Fruit fly (Drosophila melanogaster) whole organism, prepupa: ENCODE results near the gene Cda4.

Source experiments
- Blimp-1 ChIP-seq: fragments of 200-800 bp; sonication (Bioruptor generic); optimal IDR thresholded peaks from 3 replicates; lab custom pipeline; 2017; ENCODE audit warnings: missing biosample characterization, missing genetic modification characterization, mild to moderate bottlenecking, moderate library complexity, missing genetic modification reagents
- CG10631 ChIP-seq: fragments of 200-800 bp; sonication (Bioruptor generic); optimal IDR thresholded peaks from 2 replicates; lab custom pipeline; 2016; ENCODE audit warnings: missing biosample characterization, missing genetic modification characterization
- CG10669 ChIP-seq: fragments of 200-800 bp; sonication (Bioruptor generic); optimal IDR thresholded peaks from 3 replicates; lab custom pipeline; 2018; ENCODE audit warnings: missing biosample characterization, mild to moderate bottlenecking, missing genetic modification characterization, moderate library complexity
- CG11294 ChIP-seq: fragments of 200-800 bp; sonication (Bioruptor generic); IDR thresholded peaks from 2 replicates; pipeline ENCODE4 v1.3.6; 2022; ENCODE audit warnings: missing biosample characterization, missing genetic modification characterization
- CG11902 ChIP-seq: fragments of 200-800 bp; sonication (Bioruptor generic); optimal IDR thresholded peaks from 3 replicates; lab custom pipeline; 2016; ENCODE audit warnings: missing biosample characterization, missing genetic modification characterization
- CG15336 ChIP-seq: fragments of 200-800 bp; sonication (Bioruptor generic); IDR thresholded peaks from 2 replicates; pipeline ENCODE4 v1.3.6; 2022; ENCODE audit warnings: missing biosample characterization, missing genetic modification characterization
- CG1621 ChIP-seq: fragments of 200-800 bp; sonication (Bioruptor generic); optimal IDR thresholded peaks from 3 replicates; lab custom pipeline; 2018; ENCODE audit warnings: missing biosample characterization, mild to moderate bottlenecking, missing genetic modification characterization
- CG3032 ChIP-seq: fragments of 200-800 bp; optimal IDR thresholded peaks from 2 replicates; lab custom pipeline; 2019; ENCODE audit warnings: missing biosample characterization, mild to moderate bottlenecking, missing genetic modification characterization, moderate library complexity
- CG32006 ChIP-seq: fragments of 200-800 bp; sonication (Bioruptor generic); optimal IDR thresholded peaks from 3 replicates; lab custom pipeline; 2017; ENCODE audit warnings: missing biosample characterization, mild to moderate bottlenecking, missing genetic modification characterization
- CG34406 ChIP-seq: fragments of 200-800 bp; sonication (Bioruptor generic); optimal IDR thresholded peaks from 3 replicates; lab custom pipeline; 2016; ENCODE audit warnings: missing biosample characterization, missing genetic modification characterization
- CG3919 ChIP-seq: fragments of 200-800 bp; sonication (Bioruptor generic); optimal IDR thresholded peaks from 3 replicates; lab custom pipeline; 2016; ENCODE audit warnings: missing biosample characterization, missing genetic modification characterization
- CG4318 ChIP-seq: fragments of 200-800 bp; sonication (Bioruptor generic); optimal IDR thresholded peaks from 3 replicates; lab custom pipeline; 2017; ENCODE audit warnings: missing biosample characterization, mild to moderate bottlenecking, missing genetic modification characterization
- CG6163 ChIP-seq: fragments of 200-800 bp; sonication (Bioruptor generic); IDR thresholded peaks from 3 replicates; pipeline ENCODE4 v1.3.6; 2022; ENCODE audit warnings: missing biosample characterization, missing genetic modification characterization
- CG6276 ChIP-seq: fragments of 200-800 bp; sonication (Bioruptor generic); optimal IDR thresholded peaks from 2 replicates; lab custom pipeline; 2017; ENCODE audit warnings: missing biosample characterization, mild to moderate bottlenecking, missing genetic modification characterization
- CG6808 ChIP-seq: fragments of 200-800 bp; sonication (Bioruptor generic); optimal IDR thresholded peaks from 3 replicates; lab custom pipeline; 2017; ENCODE audit warnings: missing biosample characterization, missing genetic modification characterization, mild to moderate bottlenecking, moderate library complexity, missing genetic modification reagents
- CG8119 ChIP-seq: fragments of 200-800 bp; sonication (Bioruptor generic); IDR thresholded peaks from 3 replicates; pipeline ENCODE4 v1.3.6; 2022; ENCODE audit warnings: missing biosample characterization, missing genetic modification characterization
- CG8632 ChIP-seq: fragments of 200-800 bp; sonication (Bioruptor generic); optimal IDR thresholded peaks from 3 replicates; lab custom pipeline; 2016; ENCODE audit warnings: missing biosample characterization, missing genetic modification characterization
- Eip78C ChIP-seq: fragments of 200-800 bp; sonication (Bioruptor generic); peaks from one replicate; lab custom pipeline; 2016; ENCODE audit warnings: missing biosample characterization, missing genetic modification characterization
- Eip93F ChIP-seq: fragments of 200-800 bp; sonication (Bioruptor generic); optimal IDR thresholded peaks from 2 replicates; lab custom pipeline; 2016; ENCODE audit warnings: missing biosample characterization, mild to moderate bottlenecking, missing genetic modification characterization
- Ets21C ChIP-seq: fragments of 200-800 bp; sonication (Bioruptor generic); optimal IDR thresholded peaks from 3 replicates; lab custom pipeline; 2016; ENCODE audit warnings: missing biosample characterization, missing genetic modification characterization
- Ets96B ChIP-seq: fragments of 200-800 bp; optimal IDR thresholded peaks from 2 replicates; lab custom pipeline; 2019; ENCODE audit warnings: missing biosample characterization, mild to moderate bottlenecking, missing genetic modification characterization, moderate library complexity
- Hr39 ChIP-seq: fragments of 200-800 bp; sonication (Bioruptor generic); optimal IDR thresholded peaks from 2 replicates; lab custom pipeline; 2016; ENCODE audit warnings: missing biosample characterization, missing genetic modification characterization
- Lpt ChIP-seq: fragments of 200-800 bp; sonication (Bioruptor generic); optimal IDR thresholded peaks from 3 replicates; lab custom pipeline; 2016; ENCODE audit warnings: missing biosample characterization, missing genetic modification characterization
- Met ChIP-seq: fragments of 200-800 bp; sonication (Bioruptor generic); optimal IDR thresholded peaks from 3 replicates; lab custom pipeline; 2016; ENCODE audit warnings: missing biosample characterization, missing genetic modification characterization
- Smox ChIP-seq: fragments of 200-800 bp; sonication (Bioruptor generic); optimal IDR thresholded peaks from 3 replicates; lab custom pipeline; 2016; ENCODE audit warnings: missing biosample characterization, missing genetic modification characterization
- Sox15 ChIP-seq: fragments of 200-800 bp; sonication (Bioruptor generic); optimal IDR thresholded peaks from 3 replicates; lab custom pipeline; 2016; ENCODE audit warnings: missing biosample characterization, missing genetic modification characterization
- achi ChIP-seq: fragments of 200-800 bp; sonication (Bioruptor generic); optimal IDR thresholded peaks from 3 replicates; lab custom pipeline; 2016; ENCODE audit warnings: missing biosample characterization, missing genetic modification characterization
- acj6 ChIP-seq: fragments of 200-800 bp; sonication (Bioruptor generic); optimal IDR thresholded peaks from 3 replicates; lab custom pipeline; 2016; ENCODE audit warnings: missing biosample characterization, missing genetic modification characterization
- dac ChIP-seq: fragments of 200-800 bp; sonication (Bioruptor generic); optimal IDR thresholded peaks from 2 replicates; lab custom pipeline; 2017; ENCODE audit warnings: missing biosample characterization, mild to moderate bottlenecking, missing genetic modification characterization
- fd59A ChIP-seq: fragments of 200-800 bp; sonication (Bioruptor generic); optimal IDR thresholded peaks from 2 replicates; lab custom pipeline; 2017; ENCODE audit warnings: missing biosample characterization, mild to moderate bottlenecking, missing genetic modification characterization, missing genetic modification reagents
- fd85E ChIP-seq: fragments of 200-800 bp; sonication (Bioruptor generic); optimal IDR thresholded peaks from 3 replicates; lab custom pipeline; 2016; ENCODE audit warnings: missing biosample characterization, missing genetic modification characterization
- lz ChIP-seq: fragments of 200-800 bp; sonication (Bioruptor generic); optimal IDR thresholded peaks from 3 replicates; lab custom pipeline; 2016; ENCODE audit warnings: missing biosample characterization, missing genetic modification characterization
- net ChIP-seq: fragments of 200-800 bp; sonication (Bioruptor generic); optimal IDR thresholded peaks from 3 replicates; lab custom pipeline; 2016; ENCODE audit warnings: missing biosample characterization, missing genetic modification characterization
- pdm3 ChIP-seq: fragments of 200-800 bp; sonication (Bioruptor generic); optimal IDR thresholded peaks from 3 replicates; lab custom pipeline; 2016; ENCODE audit warnings: missing biosample characterization, missing genetic modification characterization
- spab ChIP-seq: fragments of 200-800 bp; sonication (Bioruptor generic); optimal IDR thresholded peaks from 2 replicates; lab custom pipeline; 2017; ENCODE audit warnings: missing biosample characterization, mild to moderate bottlenecking, missing genetic modification characterization, missing genetic modification reagents
- ss ChIP-seq, 2 experiments: fragments of 200-800 bp; sonication (Bioruptor generic); optimal IDR thresholded peaks; 2 replicates in 1 of 2; 3 replicates in 1 of 2; lab custom pipeline; 2017 to 2018; ENCODE audit warnings: mild to moderate bottlenecking in 2 of 2, missing biosample characterization in 2 of 2, missing genetic modification characterization in 2 of 2, moderate library complexity in 1 of 2

Gene Cda4

dm6 chrX:22631683-22632082, 827 bp downstream of the Cda4 start (continued):
- TF ChIP-seq acj6 (GFP tag; lab: Kevin White, UChicago) (peak; percentile 41), CG10669 (GFP tag; lab: Kevin White, UChicago) (peak; percentile 60), CG8119 (GFP tag; lab: Robert Waterston, UW) (peak; percentile 46; the same call in 1 of the 3 replicates), spab (GFP tag; lab: Kevin White, UChicago) (peak; percentile 41), pdm3 (GFP tag; lab: Kevin White, UChicago) (peak; percentile 55), Smox (peak; percentile 6), net (GFP tag; lab: Kevin White, UChicago) (peak; percentile 38), CG34406 (GFP tag; lab: Kevin White, UChicago) (peak; percentile 38), CG6163 (GFP tag; lab: Robert Waterston, UW) (peak; percentile 51; the same call in 2 of the 3 replicates), ss (GFP tag; optimal IDR thresholded peaks at IDR 0.05; lab: Kevin White, UChicago) (peak in 1 of 2 experiments; percentile 38), CG4318 (GFP tag; lab: Kevin White, UChicago) (peak; percentile 35), dac (GFP tag; lab: Kevin White, UChicago) (peak; percentile 24), achi (GFP tag; lab: Kevin White, UChicago) (peak; percentile 41), Blimp-1 (no peak), Lpt (peak; percentile 37), Met (GFP tag; lab: Kevin White, UChicago) (no peak), Eip78C (GFP tag; lab: Kevin White, UChicago) (peak; percentile 84), CG10631 (peak; percentile 46), CG8632 (GFP tag; lab: Kevin White, UChicago) (no peak), CG3919 (GFP tag; lab: Kevin White, UChicago) (peak; percentile 42), CG3032 (tag; lab: Kevin White, UChicago) (peak; percentile 18), Sox15 (GFP tag; lab: Kevin White, UChicago) (peak; percentile 11), fd59A (GFP tag; lab: Kevin White, UChicago) (peak; percentile 29), CG32006 (GFP tag; lab: Kevin White, UChicago) (peak; percentile 69), lz (peak; percentile 8), CG6276 (GFP tag; lab: Kevin White, UChicago) (peak; percentile 13)

- TF ChIP-seq CG32006 (GFP tag; lab: Kevin White, UChicago) (no peak), CG1621 (no peak), CG34406 (GFP tag; lab: Kevin White, UChicago) (no peak), Blimp-1 (no peak), fd85E (GFP tag; lab: Kevin White, UChicago) (no peak), CG6163 (GFP tag; lab: Robert Waterston, UW) (no peak), Ets21C (GFP tag; lab: Kevin White, UChicago) (no peak), Met (GFP tag; lab: Kevin White, UChicago) (no peak), Hr39 (no peak), CG6808 (GFP tag; lab: Kevin White, UChicago) (no peak), CG11294 (GFP tag; lab: Robert Waterston, UW) (no peak), acj6 (GFP tag; lab: Kevin White, UChicago) (no peak), Eip93F (no peak)
Measured at dm6 chrX:22582909-22583308, 49.6 kb downstream of the Cda4 start.

- TF ChIP-seq CG3919 (GFP tag; lab: Kevin White, UChicago) = no peak
- no peak for TF ChIP-seq net (GFP tag; lab: Kevin White, UChicago)
- TF ChIP-seq CG15336 (GFP tag; lab: Robert Waterston, UW) = no peak
- TF ChIP-seq dac (GFP tag; lab: Kevin White, UChicago) = no peak
- TF ChIP-seq CG6808 (GFP tag; lab: Kevin White, UChicago) = no peak
- TF ChIP-seq lz = no peak
- no peak for TF ChIP-seq spab (GFP tag; lab: Kevin White, UChicago)
- no peak for TF ChIP-seq Eip78C (GFP tag; lab: Kevin White, UChicago)
- no peak for TF ChIP-seq Ets96B
- TF ChIP-seq CG8632 (GFP tag; lab: Kevin White, UChicago) = no peak
- no peak for TF ChIP-seq CG11902 (GFP tag; lab: Kevin White, UChicago)
- TF ChIP-seq pdm3 (GFP tag; lab: Kevin White, UChicago) = no peak
Measured at dm6 chrX:22575082-22575481, 57.4 kb downstream of the Cda4 start.
